Worm (Caenorhabditis elegans) whole organism, young adult: ENCODE results near the gene lron-4.
A peak's percentile ranks its signal among the peaks of the same experiment; 100 is the strongest.

Experiments
- Y67H2A.10 ChIP-seq: fragments of 200-800 bp; sonication (Bioruptor generic); conservative IDR thresholded peaks from 2 replicates; pipeline ENCODE4 v1.3.6; 2022; ENCODE audit warnings: missing genetic modification reagents, missing genetic modification characterization, missing compliant biosample characterization
- ama-1 ChIP-seq, 3 experiments: fragments of 150-350 bp in 1 of 3; sonication (generic microtip) in 2 of 3; optimal IDR thresholded peaks; 2 replicates each; lab custom pipeline; 2014 to 2018; ENCODE audit warnings: missing biosample characterization in 2 of 3, missing genetic modification characterization in 2 of 3, missing genetic modification reagents in 2 of 3
- efl-1 ChIP-seq: fragments of 150-350 bp; optimal IDR thresholded peaks from 2 replicates; lab custom pipeline; 2014; ENCODE audit warnings: missing biosample characterization, missing genetic modification reagents, missing genetic modification characterization
- nfya-1 ChIP-seq: sonication (generic microtip); optimal IDR thresholded peaks from 2 replicates; lab custom pipeline; 2017; ENCODE audit warnings: antibody characterized with exemption, missing compliant biosample characterization, missing genetic modification characterization, borderline replicate concordance; ENCODE audit not compliant: insufficient read depth
- pha-4 ChIP-seq: fragments of 150-350 bp; sonication (generic microtip); optimal IDR thresholded peaks from 2 replicates; lab custom pipeline; 2014; ENCODE audit warnings: missing biosample characterization, missing genetic modification reagents, missing genetic modification characterization

ce11 chrII:8062334-8062791 lies 49.6 kb downstream of the lron-4 start, which contains the start of gene ufd-2:
- TF ChIP-seq nfya-1 (tag; lab: Kevin White, UChicago) (no peak), pha-4 (tag; lab: Kevin White, UChicago) (no peak), ama-1 (optimal IDR thresholded peaks at IDR 0.05; lab: Kevin White, UChicago) (no peak), ama-1 (GFP tag; optimal IDR thresholded peaks at IDR 0.05; lab: Kevin White, UChicago) (no peak), efl-1 (GFP tag; lab: Kevin White, UChicago) (peak; percentile 84), Y67H2A.10 (GFP tag; lab: Robert Waterston, UW) (no peak)
